Worm (Caenorhabditis elegans) whole organism, midembryonic: ENCODE results near the gene npp-19.

Experiments
- T22C8.4 ChIP-seq: fragments of 200-800 bp; sonication (Bioruptor generic); IDR thresholded peaks from 2 replicates; pipeline ENCODE4 v1.3.6; 2022; ENCODE audit warnings: missing genetic modification characterization, missing compliant biosample characterization
- cog-1 ChIP-seq: sonication (generic microtip); optimal IDR thresholded peaks from 2 replicates; lab custom pipeline; 2016; ENCODE audit warnings: missing genetic modification characterization, missing compliant biosample characterization
- flt-1 ChIP-seq: fragments of 200-800 bp; sonication (Bioruptor generic); IDR thresholded peaks from 2 replicates; pipeline ENCODE4 v1.3.6; 2022; ENCODE audit warnings: missing genetic modification characterization, missing compliant biosample characterization
- klf-2 ChIP-seq: fragments of 200-800 bp; sonication (Bioruptor generic); conservative IDR thresholded peaks from 2 replicates; pipeline ENCODE4 v1.3.6; 2022; ENCODE audit warnings: missing genetic modification reagents, missing genetic modification characterization, missing compliant biosample characterization
- med-1 ChIP-seq: sonication (generic microtip); optimal IDR thresholded peaks from 2 replicates; lab custom pipeline; 2017; ENCODE audit warnings: missing genetic modification characterization, mild to moderate bottlenecking, missing compliant biosample characterization, antibody characterized with exemption, missing genetic modification reagents; ENCODE audit not compliant: insufficient read depth
- tab-1 ChIP-seq: fragments of 200-800 bp; sonication (Bioruptor generic); IDR thresholded peaks from 2 replicates; pipeline ENCODE4 v1.3.6; 2022; ENCODE audit warnings: missing genetic modification characterization, missing compliant biosample characterization
- ztf-23 ChIP-seq: fragments of 200-800 bp; sonication (Bioruptor generic); IDR thresholded peaks from 2 replicates; pipeline ENCODE4 v1.3.6; 2022; ENCODE audit warnings: missing genetic modification reagents, missing genetic modification characterization, missing compliant biosample characterization
- ztf-29 ChIP-seq: fragments of 200-800 bp; sonication (Bioruptor generic); IDR thresholded peaks from 2 replicates; pipeline ENCODE4 v1.3.6; 2022; ENCODE audit warnings: missing genetic modification reagents, missing genetic modification characterization, missing compliant biosample characterization

- no peak for TF ChIP-seq tab-1
- TF ChIP-seq klf-2: no peak
- TF ChIP-seq ztf-23 (GFP tag; lab: Robert Waterston, UW): no peak
- TF ChIP-seq cog-1 (tag; lab: Kevin White, UChicago): no peak
- no peak for TF ChIP-seq flt-1 (GFP tag; lab: Robert Waterston, UW)
- TF ChIP-seq T22C8.4 (GFP tag; lab: Robert Waterston, UW): no peak
- TF ChIP-seq ztf-29 (GFP tag; lab: Robert Waterston, UW): no peak
- TF ChIP-seq med-1: no peak
These were observed 31.3 kb upstream of the npp-19 start for ce11 chrII:10829572-10829971.
